Worm (Caenorhabditis elegans) whole organism, L4 larva: ENCODE results near the gene F53C11.1.

Experiments
- F10B5.3 ChIP-seq: sonication (generic microtip); optimal IDR thresholded peaks from 2 replicates; lab custom pipeline; 2016; ENCODE audit warnings: mild to moderate bottlenecking, missing genetic modification characterization, missing compliant biosample characterization
- R02D3.7 ChIP-seq: fragments of 150-350 bp; sonication (generic microtip); optimal IDR thresholded peaks from 3 replicates; lab custom pipeline; 2014; ENCODE audit warnings: missing biosample characterization, missing genetic modification characterization
- T20F7.1 ChIP-seq: fragments of 200-800 bp; sonication (Bioruptor generic); optimal IDR thresholded peaks from 2 replicates; lab custom pipeline; 2018; ENCODE audit warnings: mild to moderate bottlenecking, missing genetic modification characterization, missing compliant biosample characterization
- Y75B8A.6 ChIP-seq: fragments of 200-800 bp; sonication (Bioruptor generic); IDR thresholded peaks from 2 replicates; pipeline ENCODE4 v1.3.6; 2022; ENCODE audit warnings: missing genetic modification reagents, missing genetic modification characterization, missing compliant biosample characterization
- aha-1 ChIP-seq: fragments of 150-350 bp; peaks from one replicate; lab custom pipeline; 2014; ENCODE audit warnings: missing biosample characterization, missing genetic modification characterization
- arid-1 ChIP-seq: fragments of 200-800 bp; sonication (Bioruptor generic); conservative IDR thresholded peaks from 2 replicates; pipeline ENCODE4 v1.3.6; 2022; ENCODE audit warnings: missing genetic modification reagents, missing genetic modification characterization, missing compliant biosample characterization
- ceh-28 ChIP-seq: fragments of 150-350 bp; optimal IDR thresholded peaks from 2 replicates; lab custom pipeline; 2014; ENCODE audit warnings: missing biosample characterization, missing genetic modification reagents, missing genetic modification characterization
- ceh-32 ChIP-seq: sonication (generic microtip); optimal IDR thresholded peaks from 2 replicates; lab custom pipeline; 2016; ENCODE audit warnings: mild to moderate bottlenecking, missing genetic modification characterization, missing compliant biosample characterization; ENCODE audit not compliant: poor library complexity
- ceh-44 ChIP-seq: fragments of 200-800 bp; sonication (Bioruptor generic); IDR thresholded peaks from 2 replicates; pipeline ENCODE4 v1.3.6; 2022; ENCODE audit warnings: missing genetic modification reagents, missing genetic modification characterization, missing compliant biosample characterization
- ces-1 ChIP-seq: fragments of 150-350 bp; sonication (generic microtip); optimal IDR thresholded peaks from 4 replicates; lab custom pipeline; 2014; ENCODE audit warnings: missing biosample characterization, missing genetic modification reagents, missing genetic modification characterization
- daf-12 ChIP-seq: fragments of 150-350 bp; optimal IDR thresholded peaks from 2 replicates; lab custom pipeline; 2014; ENCODE audit warnings: missing biosample characterization, missing genetic modification reagents, missing genetic modification characterization
- daf-16 ChIP-seq, 3 experiments: sonication (generic microtip); optimal IDR thresholded peaks; 2 replicates each; lab custom pipeline; 2016 to 2017; ENCODE audit warnings: missing genetic modification characterization in 3 of 3, missing genetic modification reagents in 3 of 3, mild to moderate bottlenecking in 2 of 3, missing compliant biosample characterization in 2 of 3, missing biosample characterization in 1 of 3, moderate library complexity in 1 of 3
- daf-8 ChIP-seq: fragments of 200-800 bp; sonication (Bioruptor generic); IDR thresholded peaks from 2 replicates; pipeline ENCODE4 v1.3.6; 2022; ENCODE audit warnings: missing genetic modification characterization, missing compliant biosample characterization
- dmd-6 ChIP-seq: fragments of 200-800 bp; sonication (Bioruptor generic); IDR thresholded peaks from 2 replicates; pipeline ENCODE4 v1.3.6; 2022; ENCODE audit warnings: missing genetic modification reagents, missing genetic modification characterization, missing compliant biosample characterization
- dmd-8 ChIP-seq: fragments of 200-800 bp; sonication (Bioruptor generic); IDR thresholded peaks from 2 replicates; pipeline ENCODE4 v1.3.6; 2022; ENCODE audit warnings: missing genetic modification characterization, missing compliant biosample characterization
- dmd-9 ChIP-seq: fragments of 200-800 bp; sonication (Bioruptor generic); IDR thresholded peaks from 2 replicates; pipeline ENCODE4 v1.3.6; 2022; ENCODE audit warnings: missing genetic modification reagents, missing genetic modification characterization, missing compliant biosample characterization
- dpl-1 ChIP-seq: fragments of 150-350 bp; optimal IDR thresholded peaks from 2 replicates; lab custom pipeline; 2014; ENCODE audit warnings: missing biosample characterization, missing genetic modification reagents, missing genetic modification characterization
- dve-1 ChIP-seq: sonication (generic microtip); optimal IDR thresholded peaks from 2 replicates; lab custom pipeline; 2017; ENCODE audit warnings: antibody characterized with exemption, mild to moderate bottlenecking, missing genetic modification characterization, missing compliant biosample characterization; ENCODE audit not compliant: insufficient read depth
- hif-1 ChIP-seq, 2 experiments: sonication (generic microtip); optimal IDR thresholded peaks; 2 replicates each; lab custom pipeline; 2016 to 2017; ENCODE audit warnings: missing compliant biosample characterization in 2 of 2, missing genetic modification characterization in 2 of 2, missing genetic modification reagents in 2 of 2, missing genotype in 2 of 2, mild to moderate bottlenecking in 1 of 2
- hlh-30 ChIP-seq: sonication (generic microtip); optimal IDR thresholded peaks from 2 replicates; lab custom pipeline; 2017; ENCODE audit warnings: antibody characterized with exemption, mild to moderate bottlenecking, missing genetic modification characterization, missing compliant biosample characterization; ENCODE audit not compliant: insufficient read depth
- madf-5 ChIP-seq, 2 experiments: fragments of 200-800 bp; sonication (Bioruptor generic); IDR thresholded peaks; 2 replicates each; pipeline ENCODE4 v1.3.6; 2022; ENCODE audit warnings: missing compliant biosample characterization in 2 of 2, missing genetic modification characterization in 2 of 2
- madf-9 ChIP-seq: fragments of 200-800 bp; sonication (Bioruptor generic); conservative IDR thresholded peaks from 2 replicates; pipeline ENCODE4 v1.3.6; 2022; ENCODE audit warnings: missing genetic modification reagents, missing genetic modification characterization, missing compliant biosample characterization
- mdl-1 ChIP-seq, 2 experiments: fragments of 150-350 bp in 1 of 2; sonication (generic microtip) in 1 of 2; optimal IDR thresholded peaks; 2 replicates each; lab custom pipeline; 2014 to 2017; ENCODE audit warnings: missing biosample characterization in 2 of 2, missing genetic modification characterization in 2 of 2
- mep-1 ChIP-seq: fragments of 150-350 bp; sonication (generic microtip); optimal IDR thresholded peaks from 3 replicates; lab custom pipeline; 2014; ENCODE audit warnings: missing biosample characterization, missing genetic modification characterization
- mes-2 ChIP-seq: sonication (generic microtip); optimal IDR thresholded peaks from 2 replicates; lab custom pipeline; 2016; ENCODE audit warnings: missing genotype, mild to moderate bottlenecking, missing genetic modification characterization, missing compliant biosample characterization; ENCODE audit not compliant: poor library complexity, severe bottlenecking
- mxl-3 ChIP-seq: fragments of 200-800 bp; sonication (Bioruptor generic); optimal IDR thresholded peaks from 2 replicates; lab custom pipeline; 2018; ENCODE audit warnings: mild to moderate bottlenecking, missing genetic modification characterization, missing compliant biosample characterization
- nhr-102 ChIP-seq: sonication (generic microtip); optimal IDR thresholded peaks from 2 replicates; lab custom pipeline; 2016; ENCODE audit warnings: mild to moderate bottlenecking, missing genetic modification characterization, moderate library complexity, missing compliant biosample characterization
- nhr-11 ChIP-seq: fragments of 150-350 bp; optimal IDR thresholded peaks from 2 replicates; lab custom pipeline; 2014; ENCODE audit warnings: missing biosample characterization, missing genetic modification characterization
- nhr-6 ChIP-seq: fragments of 150-350 bp; optimal IDR thresholded peaks from 2 replicates; lab custom pipeline; 2014; ENCODE audit warnings: missing biosample characterization, missing genetic modification characterization
- nhr-77 ChIP-seq: fragments of 150-350 bp; optimal IDR thresholded peaks from 2 replicates; lab custom pipeline; 2014; ENCODE audit warnings: missing biosample characterization, missing genetic modification characterization
- pha-4 ChIP-seq, 2 experiments: fragments of 150-350 bp in 1 of 2; fragments of 200-800 bp in 1 of 2; sonication (Bioruptor generic) in 1 of 2; IDR thresholded peaks in 1 of 2; optimal IDR thresholded peaks in 1 of 2; 2 replicates each; pipeline versions ENCODE4 v1.3.6 to Lab custom; 2014 to 2022; ENCODE audit warnings: missing genetic modification characterization in 2 of 2, missing genetic modification reagents in 2 of 2, missing biosample characterization in 1 of 2, missing compliant biosample characterization in 1 of 2
- pqm-1 ChIP-seq: sonication (generic microtip); optimal IDR thresholded peaks from 2 replicates; lab custom pipeline; 2017; ENCODE audit warnings: missing biosample characterization, missing genetic modification characterization
- saeg-2 ChIP-seq: fragments of 200-800 bp; sonication (Bioruptor generic); IDR thresholded peaks from 2 replicates; pipeline ENCODE4 v1.3.6; 2022; ENCODE audit warnings: missing genetic modification reagents, missing genetic modification characterization, missing compliant biosample characterization
- set-16 ChIP-seq: fragments of 200-800 bp; sonication (Bioruptor generic); IDR thresholded peaks from 2 replicates; pipeline ENCODE4 v1.3.6; 2022; ENCODE audit warnings: missing genetic modification reagents, missing genetic modification characterization, missing compliant biosample characterization
- spr-1 ChIP-seq: sonication (generic microtip); optimal IDR thresholded peaks from 2 replicates; lab custom pipeline; 2016; ENCODE audit warnings: mild to moderate bottlenecking, missing genetic modification characterization, missing compliant biosample characterization
- vab-7 ChIP-seq: fragments of 200-800 bp; sonication (Bioruptor generic); IDR thresholded peaks from 2 replicates; pipeline ENCODE4 v1.3.6; 2022; ENCODE audit warnings: missing genetic modification reagents, missing genetic modification characterization, missing compliant biosample characterization
- zfp-3 ChIP-seq: fragments of 200-800 bp; sonication (Bioruptor generic); conservative IDR thresholded peaks from 2 replicates; pipeline ENCODE4 v1.3.6; 2022; ENCODE audit warnings: missing genetic modification reagents, missing genetic modification characterization, missing compliant biosample characterization
- zip-11 ChIP-seq: fragments of 200-800 bp; sonication (Bioruptor generic); IDR thresholded peaks from 2 replicates; pipeline ENCODE4 v1.3.6; 2022; ENCODE audit warnings: missing genetic modification characterization, missing compliant biosample characterization
- ztf-11 ChIP-seq: fragments of 150-350 bp; optimal IDR thresholded peaks from 2 replicates; lab custom pipeline; 2014; ENCODE audit warnings: missing biosample characterization, missing genetic modification characterization

F53C11.1 gene

ce11 chrV:13787225-13787898 is 11.8 kb downstream of the F53C11.1 start, which contains the start of the genes F53C11.4 and F53C11.5 (continued):
- TF ChIP-seq nhr-102 (tag; lab: Kevin White, UChicago) (no peak), nhr-6 (tag; lab: Kevin White, UChicago) (peak; percentile 78), pha-4 (GFP tag; IDR thresholded peaks at IDR 0.05; lab: Robert Waterston, UW) (no peak), pha-4 (tag; optimal IDR thresholded peaks at IDR 0.05; lab: Kevin White, UChicago) (no peak), vab-7 (GFP tag; lab: Robert Waterston, UW) (no peak), nhr-77 (tag; lab: Kevin White, UChicago) (no peak), mxl-3 (GFP tag; lab: Kevin White, UChicago) (no peak), Y75B8A.6 (GFP tag; lab: Robert Waterston, UW) (no peak), madf-9 (no peak), F10B5.3 (tag; lab: Kevin White, UChicago) (no peak), dmd-8 (GFP tag; lab: Robert Waterston, UW) (no peak), zfp-3 (GFP tag; lab: Robert Waterston, UW) (no peak), T20F7.1 (GFP tag; lab: Kevin White, UChicago) (peak; percentile 19), R02D3.7 (tag; lab: Kevin White, UChicago) (no peak), dmd-9 (GFP tag; lab: Robert Waterston, UW) (no peak), daf-12 (tag; lab: Kevin White, UChicago) (no peak), ces-1 (GFP tag; lab: Kevin White, UChicago) (no peak), set-16 (no peak), saeg-2 (GFP tag; lab: Robert Waterston, UW) (no peak), hlh-30 (peak; percentile 16), spr-1 (tag; lab: Kevin White, UChicago) (no peak), zip-11 (GFP tag; lab: Robert Waterston, UW) (no peak), hif-1 (tag; optimal IDR thresholded peaks at IDR 0.05; lab: Kevin White, UChicago) (peak in 1 of 2 experiments; percentile 79), madf-5 (GFP tag; IDR thresholded peaks at IDR 0.05; lab: Robert Waterston, UW) (no peak), ztf-11 (tag; lab: Kevin White, UChicago) (no peak), ceh-32 (tag; lab: Kevin White, UChicago) (no peak), ceh-28 (tag; lab: Kevin White, UChicago) (no peak)

ce11 chrV:13787948-13788681 is 12.5 kb downstream of the F53C11.1 start:
- no peak for TF ChIP-seq vab-7 (GFP tag; lab: Robert Waterston, UW)
- peak; percentile 1 for TF ChIP-seq mes-2 (tag; lab: Kevin White, UChicago)
- no peak for TF ChIP-seq daf-8 (GFP tag; lab: Robert Waterston, UW)
- TF ChIP-seq ztf-11 (tag; lab: Kevin White, UChicago) = no peak
- no peak for TF ChIP-seq ces-1 (GFP tag; lab: Kevin White, UChicago)
- peak; percentile 29; the same call in 1 of the 2 replicates for TF ChIP-seq dmd-6
- TF ChIP-seq dpl-1 = no peak
- TF ChIP-seq aha-1 (tag; lab: Kevin White, UChicago) = peak; percentile 51
- TF ChIP-seq mep-1 (tag; lab: Kevin White, UChicago) = peak; percentile 25
- TF ChIP-seq nhr-11 = peak; percentile 15
- TF ChIP-seq daf-12 (tag; lab: Kevin White, UChicago) = no peak
- peak; percentile 82 for TF ChIP-seq hlh-30
- TF ChIP-seq arid-1 = 0 out of 2 replicates have a peak, but pooled peaks have one; percentile 14
- TF ChIP-seq mdl-1 (tag; optimal IDR thresholded peaks at IDR 0.05; lab: Kevin White, UChicago) = peak in 1 of 2 experiments; percentile 1
- TF ChIP-seq pqm-1 = peak; percentile 56
- no peak for TF ChIP-seq daf-16 (GFP tag; optimal IDR thresholded peaks at IDR 0.05; lab: Kevin White, UChicago)
- TF ChIP-seq daf-16 (tag; optimal IDR thresholded peaks at IDR 0.05; lab: Kevin White, UChicago) = peak; percentile 85
- no peak for TF ChIP-seq pha-4 (GFP tag; IDR thresholded peaks at IDR 0.05; lab: Robert Waterston, UW)
- peak; percentile 2 for TF ChIP-seq pha-4 (tag; optimal IDR thresholded peaks at IDR 0.05; lab: Kevin White, UChicago)
- peak; percentile 68 for TF ChIP-seq dve-1 (tag; lab: Kevin White, UChicago)
- TF ChIP-seq ceh-44 (GFP tag; lab: Robert Waterston, UW) = no peak
